Worm (Caenorhabditis elegans) whole organism, L1 larva: ENCODE results near the gene Y52E8A.1.

ENCODE experiments used
- ama-1 ChIP-seq: fragments of 150-350 bp; optimal IDR thresholded peaks from 2 replicates; lab custom pipeline; 2014
- fkh-10 ChIP-seq: sonication (generic microtip); optimal IDR thresholded peaks from 2 replicates; lab custom pipeline; 2017; ENCODE audit warnings: missing biosample characterization, missing genetic modification reagents, missing genetic modification characterization
- nhr-28 ChIP-seq: fragments of 150-350 bp; optimal IDR thresholded peaks from 2 replicates; lab custom pipeline; 2014; ENCODE audit warnings: missing biosample characterization, missing genetic modification characterization
- nhr-77 ChIP-seq: fragments of 150-350 bp; optimal IDR thresholded peaks from 2 replicates; lab custom pipeline; 2014; ENCODE audit warnings: missing biosample characterization, missing genetic modification characterization

DNA sequence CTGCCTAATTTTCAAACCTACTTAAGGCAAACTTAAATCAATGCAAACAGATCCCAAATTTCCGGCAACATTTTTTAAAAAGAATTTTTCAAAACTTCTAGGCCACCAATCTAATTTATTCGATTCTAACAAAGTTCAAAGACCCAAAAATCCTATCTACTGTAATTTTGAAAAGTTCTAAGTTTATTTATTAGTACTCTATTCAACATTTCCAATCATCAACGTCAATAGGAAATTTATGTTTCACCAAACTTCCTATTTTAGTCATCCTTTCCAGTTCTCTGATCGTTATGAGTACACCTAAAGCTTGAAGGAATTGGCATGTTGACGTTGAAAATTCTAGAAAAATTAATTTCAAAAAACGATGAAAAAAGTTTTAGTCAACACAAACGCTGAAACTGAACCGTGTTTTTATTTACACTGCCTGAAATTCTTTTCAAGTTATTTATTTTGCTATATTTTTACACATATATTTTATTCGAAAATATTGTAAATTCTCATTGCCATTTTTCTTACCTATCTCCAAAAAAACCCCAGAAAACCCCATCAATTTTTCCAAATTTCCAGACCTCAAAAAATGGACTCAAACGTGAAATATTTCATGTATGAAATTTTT lies 46.1 kb upstream of the Y52E8A.1 start, which contains the start of gene npr-42:
- TF ChIP-seq fkh-10 (GFP tag; lab: Kevin White, UChicago) (no peak), ama-1 (lab: Kevin White, UChicago) (no peak), nhr-28 (tag; lab: Kevin White, UChicago) (no peak), nhr-77 (tag; lab: Kevin White, UChicago) (no peak)
